Fruit fly (Drosophila melanogaster) whole organism, embryonic: ENCODE results near the gene CG3434.

Source experiments
- Atf-2 ChIP-seq: fragments of 200-800 bp; sonication (Bioruptor generic); optimal IDR thresholded peaks from 2 replicates; lab custom pipeline; 2016; ENCODE audit warnings: missing biosample characterization, missing genetic modification characterization
- CG10462 ChIP-seq: fragments of 200-800 bp; sonication (Bioruptor generic); optimal IDR thresholded peaks from 2 replicates; lab custom pipeline; 2016; ENCODE audit warnings: missing biosample characterization, missing genetic modification characterization
- CG10654 ChIP-seq: fragments of 200-800 bp; sonication (Bioruptor generic); optimal IDR thresholded peaks from 2 replicates; lab custom pipeline; 2016; ENCODE audit warnings: missing biosample characterization, missing genetic modification characterization
- CG10959 ChIP-seq: fragments of 200-800 bp; sonication (Bioruptor generic); IDR thresholded peaks from 2 replicates; pipeline ENCODE4 v1.3.6; 2022; ENCODE audit warnings: missing biosample characterization, missing genetic modification characterization
- CG15696 ChIP-seq: fragments of 200-800 bp; sonication (Bioruptor generic); optimal IDR thresholded peaks from 2 replicates; lab custom pipeline; 2019; ENCODE audit warnings: missing biosample characterization, mild to moderate bottlenecking, missing genetic modification characterization, moderate library complexity
- CG17568 ChIP-seq: fragments of 200-800 bp; sonication (Bioruptor generic); optimal IDR thresholded peaks from 2 replicates; lab custom pipeline; 2018; ENCODE audit warnings: missing biosample characterization, mild to moderate bottlenecking, missing genetic modification characterization, moderate library complexity
- CG17829 ChIP-seq: fragments of 200-800 bp; optimal IDR thresholded peaks from 2 replicates; lab custom pipeline; 2019; ENCODE audit warnings: missing biosample characterization, mild to moderate bottlenecking, missing genetic modification characterization, moderate library complexity
- CG18476 ChIP-seq: fragments of 200-800 bp; sonication (Bioruptor generic); optimal IDR thresholded peaks from 2 replicates; lab custom pipeline; 2016; ENCODE audit warnings: missing biosample characterization, mild to moderate bottlenecking, missing genetic modification characterization
- CG18599 ChIP-seq: fragments of 200-800 bp; sonication (Bioruptor generic); optimal IDR thresholded peaks from 3 replicates; lab custom pipeline; 2017; ENCODE audit warnings: missing biosample characterization, missing genetic modification characterization, mild to moderate bottlenecking, moderate library complexity, missing genetic modification reagents
- CG2120 ChIP-seq: fragments of 200-800 bp; sonication (Bioruptor generic); optimal IDR thresholded peaks from 3 replicates; lab custom pipeline; 2016; ENCODE audit warnings: missing biosample characterization, missing genetic modification characterization
- CG34376 ChIP-seq: fragments of 200-800 bp; sonication (Bioruptor generic); optimal IDR thresholded peaks from 2 replicates; lab custom pipeline; 2018; ENCODE audit warnings: missing biosample characterization, mild to moderate bottlenecking, missing genetic modification characterization
- CG4707 ChIP-seq: fragments of 200-800 bp; sonication (Bioruptor generic); optimal IDR thresholded peaks from 2 replicates; lab custom pipeline; 2018; ENCODE audit warnings: missing biosample characterization, mild to moderate bottlenecking, missing genetic modification characterization, moderate library complexity
- CG6683 ChIP-seq: fragments of 200-800 bp; sonication (Bioruptor generic); optimal IDR thresholded peaks from 2 replicates; lab custom pipeline; 2017; ENCODE audit warnings: missing biosample characterization, mild to moderate bottlenecking, missing genetic modification characterization, missing genetic modification reagents
- CG7963 ChIP-seq: fragments of 200-800 bp; sonication (Bioruptor generic); IDR thresholded peaks from 3 replicates; pipeline ENCODE4 v1.3.6; 2022; ENCODE audit warnings: missing biosample characterization, missing genetic modification characterization; ENCODE audit not compliant: partially characterized antibody
- CG7987 ChIP-seq: fragments of 200-800 bp; sonication (Bioruptor generic); optimal IDR thresholded peaks from 2 replicates; lab custom pipeline; 2018; ENCODE audit warnings: missing biosample characterization, mild to moderate bottlenecking, missing genetic modification characterization, moderate library complexity
- CG8924 ChIP-seq: fragments of 200-800 bp; optimal IDR thresholded peaks from 3 replicates; lab custom pipeline; 2019; ENCODE audit warnings: missing biosample characterization, mild to moderate bottlenecking, missing genetic modification characterization, moderate library complexity
- CG9727 ChIP-seq: fragments of 200-800 bp; sonication (Bioruptor generic); optimal IDR thresholded peaks from 3 replicates; lab custom pipeline; 2017; ENCODE audit warnings: missing biosample characterization, mild to moderate bottlenecking, missing genetic modification characterization
- CG9932 ChIP-seq: fragments of 200-800 bp; sonication (Bioruptor generic); IDR thresholded peaks from 2 replicates; pipeline ENCODE4 v1.3.6; 2022; ENCODE audit warnings: missing biosample characterization, missing genetic modification characterization
- Doc2 ChIP-seq: fragments of 200-800 bp; sonication (Bioruptor generic); IDR thresholded peaks from 2 replicates; pipeline ENCODE4 v1.3.6; 2022; ENCODE audit warnings: missing biosample characterization, missing genetic modification characterization
- ERR ChIP-seq: fragments of 200-800 bp; sonication (Bioruptor generic); optimal IDR thresholded peaks from 2 replicates; lab custom pipeline; 2016; ENCODE audit warnings: missing biosample characterization, missing genetic modification characterization
- H15 ChIP-seq: fragments of 200-800 bp; sonication (Bioruptor generic); IDR thresholded peaks from 3 replicates; pipeline ENCODE4 v1.3.6; 2022; ENCODE audit warnings: missing biosample characterization, missing genetic modification characterization
- Hey ChIP-seq: fragments of 200-800 bp; sonication (Bioruptor generic); optimal IDR thresholded peaks from 3 replicates; lab custom pipeline; 2018; ENCODE audit warnings: missing biosample characterization, mild to moderate bottlenecking, missing genetic modification characterization
- Lim3 ChIP-seq: fragments of 200-800 bp; sonication (Bioruptor generic); IDR thresholded peaks from 2 replicates; pipeline ENCODE4 v1.3.6; 2022; ENCODE audit warnings: missing biosample characterization, missing genetic modification characterization
- Max ChIP-seq: fragments of 200-800 bp; sonication (Bioruptor generic); optimal IDR thresholded peaks from 2 replicates; lab custom pipeline; 2016; ENCODE audit warnings: missing biosample characterization, mild to moderate bottlenecking, missing genetic modification characterization
- NC2α ChIP-seq: fragments of 200-800 bp; sonication (Bioruptor generic); optimal IDR thresholded peaks from 2 replicates; lab custom pipeline; 2016; ENCODE audit warnings: missing biosample characterization, missing genetic modification characterization
- Nf-YA ChIP-seq: fragments of 200-800 bp; sonication (Bioruptor generic); IDR thresholded peaks from 2 replicates; pipeline ENCODE4 v1.3.6; 2022; ENCODE audit warnings: missing biosample characterization, missing genetic modification characterization
- Ssrp ChIP-seq: fragments of 200-800 bp; sonication (Bioruptor generic); optimal IDR thresholded peaks from 2 replicates; lab custom pipeline; 2018; ENCODE audit warnings: missing biosample characterization, mild to moderate bottlenecking, missing genetic modification characterization, moderate library complexity
- abd-A ChIP-seq: fragments of 200-800 bp; sonication (Bioruptor generic); optimal IDR thresholded peaks from 3 replicates; lab custom pipeline; 2019; ENCODE audit warnings: missing biosample characterization, mild to moderate bottlenecking, missing genetic modification characterization, moderate library complexity
- al ChIP-seq: fragments of 200-800 bp; sonication (Bioruptor generic); IDR thresholded peaks from 2 replicates; pipeline ENCODE4 v1.3.6; 2022; ENCODE audit warnings: missing biosample characterization, missing genetic modification characterization
- aop ChIP-seq: fragments of 200-800 bp; sonication (Bioruptor generic); IDR thresholded peaks from 2 replicates; pipeline ENCODE4 v1.3.6; 2022; ENCODE audit warnings: missing biosample characterization, missing genetic modification characterization
- cato ChIP-seq: fragments of 200-800 bp; sonication (Bioruptor generic); optimal IDR thresholded peaks from 2 replicates; lab custom pipeline; 2016; ENCODE audit warnings: missing biosample characterization, missing genetic modification characterization, borderline replicate concordance
- chif ChIP-seq, 2 experiments: fragments of 200-800 bp; sonication (Bioruptor generic); optimal IDR thresholded peaks; 3 replicates each; lab custom pipeline; 2016; ENCODE audit warnings: missing biosample characterization in 2 of 2, missing genetic modification characterization in 2 of 2
- en ChIP-seq: fragments of 200-800 bp; sonication (Bioruptor generic); optimal IDR thresholded peaks from 2 replicates; lab custom pipeline; 2016; ENCODE audit warnings: missing biosample characterization, missing genetic modification characterization
- exex ChIP-seq: fragments of 200-800 bp; sonication (Bioruptor generic); optimal IDR thresholded peaks from 4 replicates; lab custom pipeline; 2018; ENCODE audit warnings: missing biosample characterization, mild to moderate bottlenecking, missing genetic modification characterization, moderate library complexity
- ind ChIP-seq: fragments of 200-800 bp; sonication (Bioruptor generic); optimal IDR thresholded peaks from 3 replicates; lab custom pipeline; 2016; ENCODE audit warnings: missing biosample characterization, missing genetic modification characterization
- jigr1 ChIP-seq: fragments of 200-800 bp; sonication (Bioruptor generic); IDR thresholded peaks from 3 replicates; pipeline ENCODE4 v1.3.6; 2022; ENCODE audit warnings: missing biosample characterization, missing genetic modification characterization
- kah ChIP-seq: fragments of 200-800 bp; sonication (Bioruptor generic); optimal IDR thresholded peaks from 2 replicates; lab custom pipeline; 2018; ENCODE audit warnings: missing biosample characterization, mild to moderate bottlenecking, missing genetic modification characterization
- oc ChIP-seq: fragments of 200-800 bp; sonication (Bioruptor generic); optimal IDR thresholded peaks from 2 replicates; lab custom pipeline; 2018; ENCODE audit warnings: missing biosample characterization, mild to moderate bottlenecking, missing genetic modification characterization, moderate library complexity
- org-1 ChIP-seq: fragments of 200-800 bp; sonication (Bioruptor generic); optimal IDR thresholded peaks from 2 replicates; lab custom pipeline; 2017; ENCODE audit warnings: missing biosample characterization, missing genetic modification characterization
- pb ChIP-seq: fragments of 200-800 bp; sonication (Bioruptor generic); optimal IDR thresholded peaks from 3 replicates; lab custom pipeline; 2016; ENCODE audit warnings: missing biosample characterization, missing genetic modification characterization
- pho ChIP-seq: fragments of 200-800 bp; sonication (Bioruptor generic); optimal IDR thresholded peaks from 2 replicates; lab custom pipeline; 2016; ENCODE audit warnings: missing biosample characterization, missing genetic modification characterization
- row ChIP-seq: fragments of 200-800 bp; sonication (Bioruptor generic); IDR thresholded peaks from 3 replicates; pipeline ENCODE4 v1.3.6; 2022; ENCODE audit warnings: missing biosample characterization, missing genetic modification characterization
- sc ChIP-seq, 3 experiments: fragments of >200 bp in 2 of 3; fragments of 200-800 bp in 1 of 3; sonication (Bioruptor generic) in 1 of 3; optimal IDR thresholded peaks; 2 replicates in 2 of 3; 3 replicates in 1 of 3; lab custom pipeline; 2017; ENCODE audit warnings: mild to moderate bottlenecking in 1 of 3, missing biosample characterization in 1 of 3, missing genetic modification characterization in 1 of 3, missing genetic modification reagents in 1 of 3
- tgo ChIP-seq: fragments of 200-800 bp; sonication (Bioruptor generic); IDR thresholded peaks from 3 replicates; pipeline ENCODE4 v1.3.6; 2022; ENCODE audit warnings: missing biosample characterization, missing genetic modification characterization
- trh ChIP-seq: fragments of 200-800 bp; sonication (Bioruptor generic); optimal IDR thresholded peaks from 2 replicates; lab custom pipeline; 2016; ENCODE audit warnings: missing biosample characterization, missing genetic modification characterization
- tx ChIP-seq: fragments of 200-800 bp; sonication (Bioruptor generic); optimal IDR thresholded peaks from 2 replicates; lab custom pipeline; 2016; ENCODE audit warnings: missing biosample characterization, missing genetic modification characterization
- unc-4 ChIP-seq: fragments of 200-800 bp; sonication (Bioruptor generic); IDR thresholded peaks from 2 replicates; pipeline ENCODE4 v1.3.6; 2022; ENCODE audit warnings: missing biosample characterization, missing genetic modification characterization; ENCODE audit not compliant: partially characterized antibody
- unpg ChIP-seq: fragments of 200-800 bp; sonication (Bioruptor generic); optimal IDR thresholded peaks from 3 replicates; lab custom pipeline; 2018; ENCODE audit warnings: missing biosample characterization, mild to moderate bottlenecking, missing genetic modification characterization, moderate library complexity
- wdn ChIP-seq: fragments of 200-800 bp; sonication (Bioruptor generic); IDR thresholded peaks from 2 replicates; pipeline ENCODE4 v1.3.6; 2022; ENCODE audit warnings: missing biosample characterization, missing genetic modification characterization
- wor ChIP-seq: fragments of 200-800 bp; sonication (Bioruptor generic); IDR thresholded peaks from 2 replicates; pipeline ENCODE4 v1.3.6; 2022; ENCODE audit warnings: missing biosample characterization, missing genetic modification characterization

The CG3434 gene

dm6 chr3L:9462247-9462769 lies 1.7 kb upstream of the CG3434 start (continued):
- peak; percentile 96 for TF ChIP-seq row (GFP tag; lab: Robert Waterston, UW)
- TF ChIP-seq trh (GFP tag; lab: Kevin White, UChicago), result peak; percentile 58
- TF ChIP-seq CG10462, result peak; percentile 64
- TF ChIP-seq jigr1 (GFP tag; lab: Robert Waterston, UW), result 0 out of 3 replicates have a peak, but pooled peaks have one; percentile 30
- peak; percentile 95 for TF ChIP-seq unpg (GFP tag; lab: Kevin White, UChicago)
- peak; percentile 53; the same call in 1 of the 2 replicates for TF ChIP-seq al (GFP tag; lab: Robert Waterston, UW)
- peak; percentile 65 for TF ChIP-seq wor (GFP tag; lab: Robert Waterston, UW)
- TF ChIP-seq CG10959, result peak; percentile 66
- no peak for TF ChIP-seq Lim3
- no peak for TF ChIP-seq aop (GFP tag; lab: Robert Waterston, UW)
- peak; percentile 96 for TF ChIP-seq CG8924 (tag; lab: Kevin White, UChicago)
- TF ChIP-seq Max (GFP tag; lab: Kevin White, UChicago), result peak; percentile 90
- peak; percentile 67 for TF ChIP-seq ERR (GFP tag; lab: Kevin White, UChicago)
- peak; percentile 67 for TF ChIP-seq exex (tag; lab: Kevin White, UChicago)
- peak; percentile 58; the same call in 1 of the 3 replicates for TF ChIP-seq H15 (GFP tag; lab: Robert Waterston, UW)
- TF ChIP-seq NC2α, result peak; percentile 68
- peak; percentile 77 for TF ChIP-seq Nf-YA (GFP tag; lab: Robert Waterston, UW)
- TF ChIP-seq CG15696, result peak; percentile 90
- peak; percentile 91 for TF ChIP-seq CG18476
- TF ChIP-seq Doc2 (GFP tag; lab: Robert Waterston, UW), result no peak
- peak; percentile 70 for TF ChIP-seq cato (GFP tag; lab: Kevin White, UChicago)
- peak; percentile 93 for TF ChIP-seq CG34376 (GFP tag; lab: Kevin White, UChicago)
- peak; percentile 82 for TF ChIP-seq CG2120 (GFP tag; lab: Kevin White, UChicago)
- peak; percentile 72 for TF ChIP-seq Atf-2
- peak; percentile 20 for TF ChIP-seq CG7987 (GFP tag; lab: Kevin White, UChicago)
- TF ChIP-seq CG6683, result peak; percentile 84
- TF ChIP-seq Ssrp (tag; lab: Kevin White, UChicago), result peak; percentile 91
- TF ChIP-seq pho (GFP tag; lab: Kevin White, UChicago), result peak; percentile 81
- peak; percentile 65 for TF ChIP-seq ind (GFP tag; lab: Kevin White, UChicago)
- TF ChIP-seq org-1 (GFP tag; lab: Kevin White, UChicago), result peak; percentile 89
- TF ChIP-seq sc (optimal IDR thresholded peaks at IDR 0.05; lab: Kevin White, UChicago), result no peak
- TF ChIP-seq sc (GFP tag; optimal IDR thresholded peaks at IDR 0.05; lab: Kevin White, UChicago), result peak; percentile 82
- peak; percentile 72 for TF ChIP-seq tgo (GFP tag; lab: Robert Waterston, UW)
- TF ChIP-seq CG9727 (GFP tag; lab: Kevin White, UChicago), result peak; percentile 92
- TF ChIP-seq CG4707 (GFP tag; lab: Kevin White, UChicago), result peak; percentile 47
- TF ChIP-seq oc, result peak; percentile 79
- peak; percentile 59 for TF ChIP-seq tx (GFP tag; lab: Kevin White, UChicago)
- peak; percentile 45 for TF ChIP-seq CG9932 (GFP tag; lab: Robert Waterston, UW)
- TF ChIP-seq Hey, result no peak
- TF ChIP-seq CG10654 (GFP tag; lab: Kevin White, UChicago), result peak; percentile 74
- peak; percentile 71 for TF ChIP-seq en (GFP tag; lab: Kevin White, UChicago)
- peak; percentile 50 for TF ChIP-seq wdn (GFP tag; lab: Robert Waterston, UW)
- peak; percentile 93 for TF ChIP-seq CG18599
- peak; percentile 32 for TF ChIP-seq abd-A (tag; lab: Kevin White, UChicago)
- TF ChIP-seq CG17829 (tag; lab: Kevin White, UChicago), result peak; percentile 92
- TF ChIP-seq CG17568, result peak; percentile 83
- peak; percentile 40 for TF ChIP-seq pb (GFP tag; lab: Kevin White, UChicago)
- TF ChIP-seq unc-4 (GFP tag; lab: Robert Waterston, UW), result no peak
- TF ChIP-seq chif (GFP tag; optimal IDR thresholded peaks at IDR 0.05; lab: Kevin White, UChicago), result peak; percentile 60 to 76
- peak; percentile 42 for TF ChIP-seq kah (GFP tag; lab: Kevin White, UChicago)
- TF ChIP-seq CG7963 (GFP tag; lab: Robert Waterston, UW), result no peak
